Worm (Caenorhabditis elegans) whole organism, L4 larva: ENCODE measurements around the gene fip-2.

ENCODE experiments used
- ceh-20 ChIP-seq: fragments of 200-800 bp; sonication (Bioruptor generic); IDR thresholded peaks from 2 replicates; pipeline ENCODE4 v1.3.6; 2022; ENCODE audit warnings: missing genetic modification reagents, missing genetic modification characterization, missing compliant biosample characterization
- egl-43 ChIP-seq: fragments of 200-800 bp; sonication (Bioruptor generic); IDR thresholded peaks from 2 replicates; pipeline ENCODE4 v1.3.6; 2022; ENCODE audit warnings: missing genetic modification reagents, missing genetic modification characterization, missing compliant biosample characterization
- lin-13 ChIP-seq: fragments of 150-350 bp; optimal IDR thresholded peaks from 2 replicates; lab custom pipeline; 2014; ENCODE audit warnings: missing biosample characterization, missing genetic modification reagents, missing genetic modification characterization
- mes-2 ChIP-seq: sonication (generic microtip); optimal IDR thresholded peaks from 2 replicates; lab custom pipeline; 2016; ENCODE audit warnings: missing genotype, mild to moderate bottlenecking, missing genetic modification characterization, missing compliant biosample characterization; ENCODE audit not compliant: poor library complexity, severe bottlenecking
- nhr-237 ChIP-seq: sonication (generic microtip); optimal IDR thresholded peaks from 2 replicates; lab custom pipeline; 2017; ENCODE audit warnings: missing biosample characterization, missing genetic modification characterization
- ztf-11 ChIP-seq: fragments of 150-350 bp; optimal IDR thresholded peaks from 2 replicates; lab custom pipeline; 2014; ENCODE audit warnings: missing biosample characterization, missing genetic modification characterization

DNA sequence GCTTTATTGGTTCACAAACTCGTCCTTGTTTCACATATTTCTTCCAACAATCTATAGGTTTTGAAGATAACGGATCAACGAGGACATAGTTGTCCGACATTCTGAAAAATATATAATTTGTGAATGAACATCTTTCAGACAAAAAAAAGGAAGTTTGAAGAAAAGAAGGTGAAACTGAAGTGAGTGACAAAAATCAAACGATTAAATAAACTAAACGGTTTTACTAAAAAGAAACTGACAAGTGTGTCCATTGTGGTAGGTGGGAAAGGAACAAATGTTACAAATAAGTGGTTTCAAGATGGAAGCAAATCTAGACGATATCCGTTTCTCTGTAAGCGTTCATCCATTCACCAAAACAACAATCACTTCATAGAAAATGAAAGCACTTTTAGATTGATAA lies 5.4 kb upstream of the fip-2 start, which contains the start of gene C25E10.12:
- no peak for TF ChIP-seq mes-2 (tag; lab: Kevin White, UChicago)
- TF ChIP-seq lin-13, result no peak
- TF ChIP-seq nhr-237 (tag; lab: Kevin White, UChicago), result no peak
- no peak for TF ChIP-seq ztf-11 (tag; lab: Kevin White, UChicago)
- TF ChIP-seq egl-43 (GFP tag; lab: Robert Waterston, UW), result no peak
- no peak for TF ChIP-seq ceh-20 (GFP tag; lab: Robert Waterston, UW)
